Worm (Caenorhabditis elegans) whole organism, L3 larva: ENCODE results near the gene M88.4.

Source experiments
- R02D3.7 ChIP-seq: fragments of 150-350 bp; optimal IDR thresholded peaks from 2 replicates; lab custom pipeline; 2014; ENCODE audit warnings: missing biosample characterization, missing genetic modification characterization
- ZK546.5 ChIP-seq: sonication (generic microtip); optimal IDR thresholded peaks from 2 replicates; lab custom pipeline; 2017; ENCODE audit warnings: missing biosample characterization, missing genetic modification characterization
- aly-2 ChIP-seq: fragments of 150-350 bp; optimal IDR thresholded peaks from 2 replicates; lab custom pipeline; 2014; ENCODE audit warnings: missing biosample characterization, missing genetic modification characterization
- ama-1 ChIP-seq: fragments of 150-350 bp; optimal IDR thresholded peaks from 2 replicates; lab custom pipeline; 2018
- ceh-16 ChIP-seq: sonication (generic microtip); optimal IDR thresholded peaks from 2 replicates; lab custom pipeline; 2017; ENCODE audit warnings: missing biosample characterization, missing genetic modification characterization
- ceh-28 ChIP-seq: fragments of 150-350 bp; optimal IDR thresholded peaks from 2 replicates; lab custom pipeline; 2014; ENCODE audit warnings: missing biosample characterization, missing genetic modification reagents, missing genetic modification characterization
- ceh-82 ChIP-seq: fragments of 150-350 bp; optimal IDR thresholded peaks from 2 replicates; lab custom pipeline; 2014; ENCODE audit warnings: missing biosample characterization, missing genetic modification characterization
- ceh-9 ChIP-seq: sonication (generic microtip); optimal IDR thresholded peaks from 2 replicates; lab custom pipeline; 2018; ENCODE audit warnings: missing biosample characterization, missing genetic modification characterization
- egl-27 ChIP-seq: sonication (generic microtip); optimal IDR thresholded peaks from 4 replicates; lab custom pipeline; 2017; ENCODE audit warnings: missing biosample characterization, missing genetic modification reagents, missing genetic modification characterization
- egl-5 ChIP-seq: fragments of 150-350 bp; optimal IDR thresholded peaks from 2 replicates; lab custom pipeline; 2017; ENCODE audit warnings: missing biosample characterization, missing genetic modification reagents, missing genetic modification characterization, inconsistent platforms
- elt-1 ChIP-seq: fragments of 150-350 bp; optimal IDR thresholded peaks from 2 replicates; lab custom pipeline; 2014; ENCODE audit warnings: missing biosample characterization, missing genetic modification characterization
- elt-2 ChIP-seq: sonication (generic microtip); optimal IDR thresholded peaks from 2 replicates; lab custom pipeline; 2016; ENCODE audit warnings: missing genetic modification reagents, mild to moderate bottlenecking, missing genetic modification characterization, missing compliant biosample characterization
- eor-1 ChIP-seq, 2 experiments: fragments of 150-350 bp; optimal IDR thresholded peaks; 2 replicates each; lab custom pipeline; 2014 to 2018; ENCODE audit warnings: missing biosample characterization in 2 of 2, missing genetic modification characterization in 2 of 2
- fkh-10 ChIP-seq: sonication (generic microtip); optimal IDR thresholded peaks from 2 replicates; lab custom pipeline; 2017; ENCODE audit warnings: missing biosample characterization, missing genetic modification reagents, missing genetic modification characterization
- fkh-2 ChIP-seq: fragments of 150-350 bp; optimal IDR thresholded peaks from 2 replicates; lab custom pipeline; 2014; ENCODE audit warnings: missing biosample characterization, missing genetic modification reagents, missing genetic modification characterization
- fos-1 ChIP-seq: fragments of 150-350 bp; optimal IDR thresholded peaks from 2 replicates; lab custom pipeline; 2014; ENCODE audit warnings: missing biosample characterization, missing genetic modification characterization
- hmg-11 ChIP-seq: sonication (generic microtip); optimal IDR thresholded peaks from 2 replicates; lab custom pipeline; 2016; ENCODE audit warnings: missing genetic modification characterization, missing compliant biosample characterization
- jun-1 ChIP-seq: fragments of 150-350 bp; optimal IDR thresholded peaks from 2 replicates; lab custom pipeline; 2014; ENCODE audit warnings: missing biosample characterization, missing genetic modification reagents, missing genetic modification characterization
- lin-15B ChIP-seq: fragments of 150-350 bp; optimal IDR thresholded peaks from 2 replicates; lab custom pipeline; 2014; ENCODE audit warnings: missing biosample characterization, missing genetic modification characterization
- lin-39 ChIP-seq: fragments of 150-350 bp; optimal IDR thresholded peaks from 2 replicates; lab custom pipeline; 2018; ENCODE audit warnings: missing biosample characterization, missing genetic modification reagents, missing genetic modification characterization
- lsy-12 ChIP-seq: sonication (generic microtip); optimal IDR thresholded peaks from 2 replicates; lab custom pipeline; 2016; ENCODE audit warnings: mild to moderate bottlenecking, missing genetic modification characterization, missing compliant biosample characterization
- mdl-1 ChIP-seq: fragments of 150-350 bp; optimal IDR thresholded peaks from 2 replicates; lab custom pipeline; 2014; ENCODE audit warnings: missing biosample characterization, missing genetic modification characterization
- mml-1 ChIP-seq: fragments of 150-350 bp; sonication (generic microtip); optimal IDR thresholded peaks from 3 replicates; lab custom pipeline; 2014; ENCODE audit warnings: missing biosample characterization, missing genetic modification characterization
- nfya-1 ChIP-seq: sonication (generic microtip); optimal IDR thresholded peaks from 2 replicates; lab custom pipeline; 2017; ENCODE audit warnings: missing genetic modification characterization, mild to moderate bottlenecking, missing compliant biosample characterization, antibody characterized with exemption, moderate library complexity; ENCODE audit not compliant: insufficient read depth
- nhr-11 ChIP-seq: fragments of 150-350 bp; optimal IDR thresholded peaks from 2 replicates; lab custom pipeline; 2014; ENCODE audit warnings: missing biosample characterization, missing genetic modification characterization
- nhr-23 ChIP-seq: fragments of 150-350 bp; optimal IDR thresholded peaks from 2 replicates; lab custom pipeline; 2014; ENCODE audit warnings: missing biosample characterization, missing genetic modification reagents, missing genetic modification characterization
- nhr-237 ChIP-seq: fragments of 150-350 bp; optimal IDR thresholded peaks from 2 replicates; lab custom pipeline; 2014; ENCODE audit warnings: missing biosample characterization, missing genetic modification characterization
- nhr-25 ChIP-seq: sonication (generic microtip); optimal IDR thresholded peaks from 2 replicates; lab custom pipeline; 2017; ENCODE audit warnings: missing biosample characterization, missing genetic modification characterization
- nhr-28 ChIP-seq: fragments of 150-350 bp; optimal IDR thresholded peaks from 2 replicates; lab custom pipeline; 2014; ENCODE audit warnings: missing biosample characterization, missing genetic modification characterization
- nhr-43 ChIP-seq: sonication (generic microtip); optimal IDR thresholded peaks from 2 replicates; lab custom pipeline; 2016; ENCODE audit warnings: mild to moderate bottlenecking, missing genetic modification characterization, missing compliant biosample characterization; ENCODE audit not compliant: poor library complexity, severe bottlenecking
- nhr-67 ChIP-seq: fragments of 150-350 bp; optimal IDR thresholded peaks from 2 replicates; lab custom pipeline; 2014; ENCODE audit warnings: missing biosample characterization, missing genetic modification characterization
- nhr-76 ChIP-seq: fragments of 150-350 bp; sonication (generic microtip); optimal IDR thresholded peaks from 5 replicates; lab custom pipeline; 2014; ENCODE audit warnings: missing biosample characterization, missing genetic modification characterization
- nhr-77 ChIP-seq: fragments of 150-350 bp; optimal IDR thresholded peaks from 2 replicates; lab custom pipeline; 2014; ENCODE audit warnings: missing biosample characterization, missing genetic modification characterization
- pha-4 ChIP-seq: fragments of 150-350 bp; optimal IDR thresholded peaks from 2 replicates; lab custom pipeline; 2014; ENCODE audit warnings: missing biosample characterization, missing genetic modification reagents, missing genetic modification characterization
- pqm-1 ChIP-seq: fragments of 150-350 bp; optimal IDR thresholded peaks from 2 replicates; lab custom pipeline; 2017; ENCODE audit warnings: missing biosample characterization, missing genetic modification characterization, inconsistent platforms
- sea-2 ChIP-seq: fragments of 150-350 bp; sonication (generic microtip); optimal IDR thresholded peaks from 4 replicates; lab custom pipeline; 2014; ENCODE audit warnings: missing biosample characterization, missing genetic modification reagents, missing genetic modification characterization
- skn-1 ChIP-seq: fragments of 150-350 bp; optimal IDR thresholded peaks from 2 replicates; lab custom pipeline; 2014; ENCODE audit warnings: missing biosample characterization, missing genetic modification characterization
- snpc-4 ChIP-seq: fragments of 150-350 bp; optimal IDR thresholded peaks from 2 replicates; lab custom pipeline; 2014; ENCODE audit warnings: missing biosample characterization, missing genetic modification characterization
- tbx-2 ChIP-seq: sonication (generic microtip); optimal IDR thresholded peaks from 2 replicates; lab custom pipeline; 2016; ENCODE audit warnings: mild to moderate bottlenecking, missing genetic modification characterization, missing compliant biosample characterization
- ztf-11 ChIP-seq: fragments of 150-350 bp; optimal IDR thresholded peaks from 2 replicates; lab custom pipeline; 2014; ENCODE audit warnings: missing biosample characterization, missing genetic modification characterization
- ztf-4 ChIP-seq: fragments of 150-350 bp; optimal IDR thresholded peaks from 2 replicates; lab custom pipeline; 2014; ENCODE audit warnings: missing biosample characterization, missing genetic modification characterization

M88.4 gene

ce11 chrIII:4551963-4552362 lies 3.1 kb downstream of the M88.4 start:
- TF ChIP-seq pqm-1 (peak; percentile 81), eor-1 (tag; optimal IDR thresholded peaks at IDR 0.05; lab: Kevin White, UChicago) (no peak), R02D3.7 (tag; lab: Kevin White, UChicago) (peak; percentile 52), mdl-1 (tag; lab: Kevin White, UChicago) (peak; percentile 16), ceh-28 (tag; lab: Kevin White, UChicago) (peak; percentile 50), lin-39 (tag; lab: Kevin White, UChicago) (peak; percentile 87), nhr-25 (peak; percentile 79), pha-4 (tag; lab: Kevin White, UChicago) (peak; percentile 94), snpc-4 (tag; lab: Kevin White, UChicago) (peak; percentile 38), ZK546.5 (tag; lab: Kevin White, UChicago) (no peak), fkh-2 (tag; lab: Kevin White, UChicago) (peak; percentile 19), ama-1 (peak; percentile 19), jun-1 (tag; lab: Kevin White, UChicago) (peak; percentile 44), nhr-28 (tag; lab: Kevin White, UChicago) (no peak), ztf-4 (tag; lab: Kevin White, UChicago) (no peak), nfya-1 (tag; lab: Kevin White, UChicago) (peak; percentile 81), egl-5 (tag; lab: Kevin White, UChicago) (peak; percentile 27), lsy-12 (tag; lab: Kevin White, UChicago) (peak; percentile 48), mml-1 (tag; lab: Kevin White, UChicago) (no peak), nhr-11 (tag; lab: Kevin White, UChicago) (no peak), lin-15B (peak; percentile 72), elt-2 (tag; lab: Kevin White, UChicago) (peak; percentile 80), elt-1 (tag; lab: Kevin White, UChicago) (no peak), nhr-43 (tag; lab: Kevin White, UChicago) (peak; percentile 11), hmg-11 (tag; lab: Kevin White, UChicago) (peak; percentile 91), nhr-23 (tag; lab: Kevin White, UChicago) (peak; percentile 61), sea-2 (no peak)

ce11 chrIII:4552872-4553271 lies 4.0 kb downstream of the M88.4 start:
- no peak for TF ChIP-seq nhr-76 (tag; lab: Kevin White, UChicago)
- TF ChIP-seq ceh-9 (tag; lab: Kevin White, UChicago): no peak
- no peak for TF ChIP-seq mml-1 (tag; lab: Kevin White, UChicago)
- TF ChIP-seq ceh-16: no peak
- no peak for TF ChIP-seq skn-1 (tag; lab: Kevin White, UChicago)
- peak; percentile 56 for TF ChIP-seq elt-2 (tag; lab: Kevin White, UChicago)

ce11 chrIII:4553316-4553715 lies 4.5 kb downstream of the M88.4 start, which contains the start of gene imph-1:
Gene imph-1, plus strand, starts transcription at chrIII:4553616.
- TF ChIP-seq nhr-11 (tag; lab: Kevin White, UChicago): no peak
- TF ChIP-seq nhr-237 (tag; lab: Kevin White, UChicago): no peak
- no peak for TF ChIP-seq mdl-1 (tag; lab: Kevin White, UChicago)

DNA sequence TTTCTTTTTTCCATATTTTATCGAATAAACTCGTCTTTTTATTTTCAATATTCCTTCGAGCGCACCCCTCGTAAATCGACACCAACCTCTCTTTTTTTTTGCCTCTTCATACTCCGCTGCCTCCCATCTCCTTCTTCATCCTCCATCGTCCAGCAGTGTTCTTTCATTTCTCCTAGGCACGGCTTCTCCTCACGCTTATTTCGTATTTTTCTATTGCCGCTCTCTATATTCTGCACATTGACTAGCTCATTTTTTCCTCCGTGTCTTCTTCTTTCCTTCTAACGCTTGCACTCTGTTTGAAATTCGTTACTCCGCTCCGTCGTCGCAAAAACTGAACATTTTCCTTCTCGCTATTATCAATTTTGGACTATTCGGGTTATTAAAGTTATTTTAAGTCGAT lies 6.5 kb downstream of the M88.4 start:
- TF ChIP-seq nfya-1 (tag; lab: Kevin White, UChicago) (peak; percentile 50), lin-39 (tag; lab: Kevin White, UChicago) (peak; percentile 16), hmg-11 (tag; lab: Kevin White, UChicago) (peak; percentile 12), R02D3.7 (tag; lab: Kevin White, UChicago) (no peak)

DNA sequence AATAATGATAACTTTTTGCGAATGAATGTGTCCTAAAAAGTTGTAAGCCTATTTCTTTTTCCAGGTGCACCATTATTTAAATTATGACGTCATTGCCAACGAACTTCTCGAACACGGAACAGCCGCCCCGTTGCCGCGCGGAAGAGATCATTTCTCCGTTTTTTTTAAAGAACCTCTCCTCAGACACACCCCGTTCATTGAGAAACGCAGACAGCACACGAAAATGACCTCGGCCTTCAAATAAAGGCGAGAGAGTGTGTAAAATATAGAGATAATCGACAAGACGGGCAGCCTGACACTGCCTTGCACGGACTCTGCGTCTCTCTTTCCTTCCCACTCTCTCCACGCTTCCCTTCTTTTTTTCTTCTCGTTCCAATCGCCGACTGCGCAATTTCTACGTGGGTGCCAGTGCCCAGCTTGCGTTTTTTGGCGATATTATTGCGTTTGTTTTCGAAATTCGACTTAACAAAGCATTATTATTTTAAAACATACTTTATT lies 11.6 kb downstream of the M88.4 start:
- TF ChIP-seq snpc-4 (tag; lab: Kevin White, UChicago): peak; percentile 36
- TF ChIP-seq nhr-11 (tag; lab: Kevin White, UChicago): no peak
- TF ChIP-seq nhr-23 (tag; lab: Kevin White, UChicago): peak; percentile 95
- no peak for TF ChIP-seq mml-1 (tag; lab: Kevin White, UChicago)
- peak; percentile 89 for TF ChIP-seq sea-2
- TF ChIP-seq nhr-67 (tag; lab: Kevin White, UChicago): no peak
- TF ChIP-seq nhr-43 (tag; lab: Kevin White, UChicago): peak; percentile 69
- no peak for TF ChIP-seq nhr-77
- TF ChIP-seq ztf-11 (tag; lab: Kevin White, UChicago): no peak
- no peak for TF ChIP-seq fos-1 (tag; lab: Kevin White, UChicago)
- TF ChIP-seq lin-39 (tag; lab: Kevin White, UChicago): peak; percentile 72
- TF ChIP-seq jun-1 (tag; lab: Kevin White, UChicago): peak; percentile 60
- peak; percentile 94 for TF ChIP-seq nfya-1 (tag; lab: Kevin White, UChicago)
- TF ChIP-seq lsy-12 (tag; lab: Kevin White, UChicago): peak; percentile 81
- TF ChIP-seq pha-4 (tag; lab: Kevin White, UChicago): peak; percentile 83
- TF ChIP-seq skn-1 (tag; lab: Kevin White, UChicago): no peak
- TF ChIP-seq fkh-10 (GFP tag; lab: Kevin White, UChicago): no peak
- peak; percentile 97 for TF ChIP-seq nhr-25
- TF ChIP-seq nhr-237 (tag; lab: Kevin White, UChicago): no peak
- no peak for TF ChIP-seq aly-2 (tag; lab: Kevin White, UChicago)
- peak; percentile 52 for TF ChIP-seq elt-2 (tag; lab: Kevin White, UChicago)
- peak; percentile 63 for TF ChIP-seq ceh-82 (tag; lab: Kevin White, UChicago)
- no peak for TF ChIP-seq egl-27 (tag; lab: Kevin White, UChicago)
- TF ChIP-seq fkh-2 (tag; lab: Kevin White, UChicago): no peak
- peak; percentile 90 for TF ChIP-seq egl-5 (tag; lab: Kevin White, UChicago)
- peak; percentile 56 for TF ChIP-seq ztf-4 (tag; lab: Kevin White, UChicago)
- TF ChIP-seq ceh-28 (tag; lab: Kevin White, UChicago): peak; percentile 83
- TF ChIP-seq nhr-76 (tag; lab: Kevin White, UChicago): no peak
- TF ChIP-seq tbx-2: peak; percentile 34
